Worm (Caenorhabditis elegans): ENCODE results near the gene srx-7.

ce11 chrV:556055-556454 is 3.9 kb upstream of the srx-7 start, which contains the start of gene srx-8:
- TF ChIP-seq elt-1 (tag; optimal IDR thresholded peaks at IDR 0.05; ENCODE audit: borderline replicate concordance, insufficient read depth): no peak
- TF ChIP-seq nhr-76 (tag; optimal IDR thresholded peaks at IDR 0.05): no peak
- TF ChIP-seq sptf-1 (tag; optimal IDR thresholded peaks at IDR 0.05): no peak
- TF ChIP-seq lsy-2 (tag; optimal IDR thresholded peaks at IDR 0.05): no peak
- no peak for TF ChIP-seq nhr-28 (tag; optimal IDR thresholded peaks at IDR 0.05)
- no peak for TF ChIP-seq ces-1 (GFP tag; optimal IDR thresholded peaks at IDR 0.05)
- no peak for TF ChIP-seq snpc-4 (tag; optimal IDR thresholded peaks at IDR 0.05)
- TF ChIP-seq unc-39 (tag; optimal IDR thresholded peaks at IDR 0.05): no peak
- TF ChIP-seq elt-3 (tag; optimal IDR thresholded peaks at IDR 0.05): no peak
- no peak for TF ChIP-seq unc-120 (tag; optimal IDR thresholded peaks at IDR 0.05; ENCODE audit: poor library complexity, severe bottlenecking)
- no peak for TF ChIP-seq zip-8 (tag; optimal IDR thresholded peaks at IDR 0.05)
- no peak for TF ChIP-seq ceh-43 (GFP tag; optimal IDR thresholded peaks at IDR 0.05)
- no peak for TF ChIP-seq mep-1 (tag; optimal IDR thresholded peaks at IDR 0.05)
